Worm (Caenorhabditis elegans): ENCODE results near the gene srh-241.
A peak's percentile ranks its signal among the peaks of the same experiment; 100 is the strongest.

The srh-241 gene

DNA sequence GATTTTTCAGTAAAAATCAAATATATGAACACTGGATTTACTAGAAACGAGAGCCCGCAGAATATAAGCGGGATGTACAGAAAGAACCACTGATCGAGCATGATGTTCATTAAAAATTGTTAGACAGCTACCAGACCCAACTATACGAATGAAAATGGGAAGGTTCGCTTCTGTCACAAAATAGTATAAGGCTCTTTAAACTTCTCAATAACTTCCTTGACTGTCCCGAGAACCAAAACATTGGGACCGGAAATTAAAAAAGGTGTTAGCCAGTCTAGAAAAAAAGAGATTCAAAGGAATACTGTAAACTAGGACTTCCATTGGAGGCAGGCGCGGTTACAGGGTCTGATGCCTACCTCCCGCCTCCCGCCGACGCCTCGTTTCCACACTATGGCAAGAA, 11.6 kb downstream of the srh-241 start, which contains the start of gene srj-55:
srj-55 (minus strand) TSS at position 101 of the 400 bp plus-strand sequence.
- TF ChIP-seq elt-3 (tag; optimal IDR thresholded peaks at IDR 0.05), result no peak
- no peak for TF ChIP-seq mab-5 (tag; optimal IDR thresholded peaks at IDR 0.05)
- no peak for TF ChIP-seq snpc-4 (tag; optimal IDR thresholded peaks at IDR 0.05)
- TF ChIP-seq skn-1 (tag; optimal IDR thresholded peaks at IDR 0.05), result no peak

- TF ChIP-seq unc-55 (GFP tag; optimal IDR thresholded peaks at IDR 0.05), result no peak
- TF ChIP-seq egl-27 (tag; optimal IDR thresholded peaks at IDR 0.05), result no peak
- no peak for TF ChIP-seq sma-9 (GFP tag; optimal IDR thresholded peaks at IDR 0.05)
- TF ChIP-seq sma-9 (tag; optimal IDR thresholded peaks at IDR 0.05), result no peak
- TF ChIP-seq nhr-23 (tag; optimal IDR thresholded peaks at IDR 0.05), result no peak
- TF ChIP-seq nhr-12 (tag; optimal IDR thresholded peaks at IDR 0.05), result no peak
- TF ChIP-seq R02D3.7 (tag; optimal IDR thresholded peaks at IDR 0.05), result no peak
- TF ChIP-seq mab-5 (tag; optimal IDR thresholded peaks at IDR 0.05), result no peak
- no peak for TF ChIP-seq skn-1 (tag; optimal IDR thresholded peaks at IDR 0.05)
These were observed 13.9 kb downstream of the srh-241 start, which contains the start of gene srj-57 for ce11 chrV:2855473-2855872. srj-57 (minus strand) TSS chrV:2855573.

DNA sequence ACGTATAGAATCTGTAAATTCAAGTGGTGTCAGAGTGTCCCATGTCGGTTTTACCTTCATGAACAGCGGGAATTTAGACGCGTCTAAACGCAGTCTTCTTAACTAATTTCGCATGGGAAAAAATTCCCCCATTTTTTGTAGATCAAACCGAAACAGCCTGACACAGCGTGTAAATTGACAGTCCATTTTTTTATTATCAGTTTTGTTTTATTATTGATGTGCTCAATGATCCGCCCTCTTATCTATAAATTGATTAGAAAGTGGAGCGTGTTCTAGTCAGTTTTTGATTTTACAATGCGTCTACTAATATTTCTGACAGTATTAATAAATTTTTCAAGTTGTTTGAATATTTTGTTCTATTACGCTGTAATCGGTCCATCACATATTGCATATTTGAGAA, 20.3 kb downstream of the srh-241 start, which contains the start of gene ugt-53:
ugt-53 (plus strand) TSS at position 273 of the 400 bp plus-strand sequence.
- TF ChIP-seq mdl-1 (tag; optimal IDR thresholded peaks at IDR 0.05) (no peak), fos-1 (tag; optimal IDR thresholded peaks at IDR 0.05) (peak; percentile 36)

DNA sequence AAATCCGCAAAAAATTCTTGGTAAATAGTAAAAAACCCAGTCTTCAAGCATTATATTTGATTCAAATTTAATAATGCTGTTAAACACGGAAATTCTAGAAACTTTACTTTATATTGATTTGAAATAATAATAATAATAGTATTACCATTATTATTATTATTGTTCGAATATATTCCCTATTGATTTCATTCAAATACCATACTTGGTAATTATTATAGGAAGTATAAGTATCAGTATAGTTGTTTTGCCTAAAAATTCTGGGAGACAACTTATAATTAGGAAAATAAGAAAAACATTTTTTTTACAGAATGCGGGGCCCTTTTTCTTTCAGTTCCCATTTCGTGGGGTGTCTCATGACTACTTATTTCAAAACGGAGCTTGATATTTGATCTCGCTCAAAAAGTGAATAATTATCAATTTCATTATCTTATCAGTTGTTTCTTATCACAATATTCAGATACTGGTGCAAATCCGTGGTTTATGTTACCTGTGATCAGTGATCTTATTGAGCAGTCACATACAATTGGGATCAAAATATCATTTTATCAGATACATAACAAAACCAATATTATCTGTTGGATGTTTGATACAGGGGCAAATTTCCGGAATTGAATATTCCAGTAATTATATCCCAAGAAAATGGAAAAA, 21.0 kb downstream of the srh-241 start, which contains the start of gene srj-49:
srj-49 (minus strand) TSS at position 51 of the 648 bp plus-strand sequence.
- TF ChIP-seq ztf-1 (GFP tag; conservative IDR thresholded peaks at IDR 0.05), result no peak
- TF ChIP-seq R02D3.7 (tag; optimal IDR thresholded peaks at IDR 0.05), result no peak
- no peak for TF ChIP-seq nhr-77 (tag; optimal IDR thresholded peaks at IDR 0.05)
- TF ChIP-seq sma-9 (GFP tag; optimal IDR thresholded peaks at IDR 0.05), result peak; percentile 51
- no peak for TF ChIP-seq sma-9 (tag; optimal IDR thresholded peaks at IDR 0.05)
- TF ChIP-seq ztf-4 (tag; optimal IDR thresholded peaks at IDR 0.05), result no peak
- TF ChIP-seq fos-1 (tag; optimal IDR thresholded peaks at IDR 0.05), result peak; percentile 65

DNA sequence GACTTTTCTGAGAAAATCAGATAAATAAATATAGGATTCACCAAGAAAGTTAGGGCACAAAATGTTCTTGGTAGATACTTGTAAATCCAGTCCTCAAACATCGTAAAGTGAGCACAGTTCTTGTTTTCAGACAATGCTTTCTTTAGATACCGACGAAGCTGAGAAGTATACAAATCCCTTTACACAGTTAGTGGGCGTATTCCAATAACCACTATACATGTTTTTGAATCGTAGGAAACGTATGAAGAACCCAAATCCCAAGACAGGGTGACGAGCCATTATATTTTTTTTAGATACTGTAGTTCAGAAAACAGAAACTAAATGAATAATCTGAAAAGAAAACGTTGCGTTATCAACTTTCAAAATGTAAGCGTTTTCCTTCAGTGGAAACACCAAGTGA, 23.6 kb downstream of the srh-241 start, which contains the start of gene srj-44:
srj-44 (minus strand) TSS at position 101 of the 400 bp plus-strand sequence.
- TF ChIP-seq unc-62 (GFP tag; optimal IDR thresholded peaks at IDR 0.05) (no peak), dmd-4 (tag; optimal IDR thresholded peaks at IDR 0.05) (no peak), Y55F3AM.14 (GFP tag; optimal IDR thresholded peaks at IDR 0.05) (no peak), ceh-16 (tag; optimal IDR thresholded peaks at IDR 0.05) (no peak), blmp-1 (tag; optimal IDR thresholded peaks at IDR 0.05; ENCODE audit: insufficient read depth) (no peak), crh-2 (tag; optimal IDR thresholded peaks at IDR 0.05) (no peak), ama-1 (optimal IDR thresholded peaks at IDR 0.05) (no peak)

ce11 chrV:2836501-2836900, 32.9 kb downstream of the srh-241 start, which contains the start of gene srj-45:
srj-45 (minus strand) TSS chrV:2836601.
- no peak for TF ChIP-seq nhr-11 (tag; optimal IDR thresholded peaks at IDR 0.05)
- TF ChIP-seq snpc-4 (tag; optimal IDR thresholded peaks at IDR 0.05), result no peak
- TF ChIP-seq ceh-16 (tag; optimal IDR thresholded peaks at IDR 0.05), result no peak

- TF ChIP-seq mbf-1 (tag; optimal IDR thresholded peaks at IDR 0.05), result no peak
- TF ChIP-seq unc-55 (GFP tag; optimal IDR thresholded peaks at IDR 0.05), result no peak
- no peak for TF ChIP-seq snpc-4 (tag; optimal IDR thresholded peaks at IDR 0.05)
- TF ChIP-seq gmeb-1 (tag; optimal IDR thresholded peaks at IDR 0.05), result no peak
- no peak for TF ChIP-seq zag-1 (tag; optimal IDR thresholded peaks at IDR 0.05)
- no peak for TF ChIP-seq Y55F3AM.14 (GFP tag; optimal IDR thresholded peaks at IDR 0.05)
- TF ChIP-seq sma-3 (GFP tag; optimal IDR thresholded peaks at IDR 0.05), result no peak
- TF ChIP-seq lin-39 (tag; optimal IDR thresholded peaks at IDR 0.05), result no peak
- no peak for TF ChIP-seq blmp-1 (tag; optimal IDR thresholded peaks at IDR 0.05; ENCODE audit: insufficient read depth)
- TF ChIP-seq nhr-12 (tag; optimal IDR thresholded peaks at IDR 0.05), result no peak
- no peak for TF ChIP-seq nhr-6 (tag; optimal IDR thresholded peaks at IDR 0.05)
- no peak for TF ChIP-seq alr-1 (tag; optimal IDR thresholded peaks at IDR 0.05)
- TF ChIP-seq ama-1 (optimal IDR thresholded peaks at IDR 0.05), result no peak
- no peak for TF ChIP-seq nhr-10 (tag; optimal IDR thresholded peaks at IDR 0.05)
- no peak for TF ChIP-seq nhr-129 (tag; optimal IDR thresholded peaks at IDR 0.05)
- no peak for TF ChIP-seq lin-13 (GFP tag; optimal IDR thresholded peaks at IDR 0.05)
- TF ChIP-seq lin-11 (tag; optimal IDR thresholded peaks at IDR 0.05), result no peak
- no peak for TF ChIP-seq ztf-1 (GFP tag; conservative IDR thresholded peaks at IDR 0.05)
These were observed 36.7 kb downstream of the srh-241 start, which contains the start of gene srj-50 for ce11 chrV:2832666-2833065. srj-50 (plus strand) TSS chrV:2832966.

All from whole organism, L2 larva.